Worm (Caenorhabditis elegans) whole organism, L1 larva: ENCODE data around the gene C40H1.7.

Experiments used
- C04F5.9 ChIP-seq: sonication (generic microtip); optimal IDR thresholded peaks from 2 replicates; lab custom pipeline; 2016; ENCODE audit warnings: missing genetic modification characterization, missing compliant biosample characterization
- C34B4.2 ChIP-seq: sonication (generic microtip); optimal IDR thresholded peaks from 2 replicates; lab custom pipeline; 2017; ENCODE audit warnings: mild to moderate bottlenecking, missing genetic modification characterization, missing compliant biosample characterization
- Y116A8C.19 ChIP-seq: sonication (generic microtip); optimal IDR thresholded peaks from 2 replicates; lab custom pipeline; 2016; ENCODE audit warnings: missing compliant biosample characterization, missing genetic modification characterization, borderline replicate concordance
- aha-1 ChIP-seq: fragments of 150-350 bp; optimal IDR thresholded peaks from 2 replicates; lab custom pipeline; 2014; ENCODE audit warnings: missing biosample characterization, missing genetic modification characterization
- alr-1 ChIP-seq: fragments of 200-800 bp; sonication (Bioruptor generic); optimal IDR thresholded peaks from 2 replicates; lab custom pipeline; 2018; ENCODE audit warnings: borderline replicate concordance, mild to moderate bottlenecking, missing genetic modification characterization, missing compliant biosample characterization
- aly-2 ChIP-seq: fragments of 150-350 bp; optimal IDR thresholded peaks from 2 replicates; lab custom pipeline; 2014; ENCODE audit warnings: missing biosample characterization, missing genetic modification characterization
- ama-1 ChIP-seq: fragments of 150-350 bp; optimal IDR thresholded peaks from 2 replicates; lab custom pipeline; 2014
- blmp-1 ChIP-seq: fragments of 150-350 bp; optimal IDR thresholded peaks from 2 replicates; lab custom pipeline; 2014; ENCODE audit warnings: missing biosample characterization, missing genetic modification characterization
- ceh-63 ChIP-seq: fragments of 200-800 bp; sonication (Bioruptor generic); optimal IDR thresholded peaks from 2 replicates; lab custom pipeline; 2018; ENCODE audit warnings: mild to moderate bottlenecking, missing genetic modification characterization, missing compliant biosample characterization
- ceh-82 ChIP-seq, 3 experiments: fragments of 150-350 bp in 1 of 3; sonication (generic microtip) in 2 of 3; optimal IDR thresholded peaks; 2 replicates each; lab custom pipeline; 2014 to 2017; ENCODE audit warnings: missing biosample characterization in 3 of 3, missing genetic modification characterization in 3 of 3
- dpl-1 ChIP-seq, 3 experiments: fragments of 150-350 bp in 2 of 3; sonication (generic microtip) in 1 of 3; optimal IDR thresholded peaks; 2 replicates each; lab custom pipeline; 2014 to 2017; ENCODE audit warnings: missing biosample characterization in 3 of 3, missing genetic modification characterization in 3 of 3, missing genetic modification reagents in 3 of 3
- efl-1 ChIP-seq, 4 experiments: fragments of 150-350 bp; optimal IDR thresholded peaks in 3 of 4; peaks in 1 of 4; 1 replicate in 1 of 4; 2 replicates in 3 of 4; lab custom pipeline; 2014; ENCODE audit warnings: missing biosample characterization in 2 of 4, missing genetic modification characterization in 2 of 4, missing genetic modification reagents in 2 of 4
- egl-13 ChIP-seq: sonication (generic microtip); optimal IDR thresholded peaks from 2 replicates; lab custom pipeline; 2016; ENCODE audit warnings: missing genotype, missing genetic modification reagents, missing genetic modification characterization, missing compliant biosample characterization
- egl-27 ChIP-seq, 2 experiments: fragments of 150-350 bp in 1 of 2; sonication (generic microtip); optimal IDR thresholded peaks; 3 replicates each; lab custom pipeline; 2017 to 2018; ENCODE audit warnings: missing biosample characterization in 2 of 2, missing genetic modification characterization in 2 of 2, missing genetic modification reagents in 2 of 2
- elt-2 ChIP-seq: sonication (generic microtip); optimal IDR thresholded peaks from 2 replicates; lab custom pipeline; 2016; ENCODE audit warnings: missing genetic modification characterization, mild to moderate bottlenecking, inconsistent platforms, missing compliant biosample characterization, missing genetic modification reagents
- elt-3 ChIP-seq, 6 experiments: fragments of 150-350 bp in 1 of 6; sonication (generic microtip); optimal IDR thresholded peaks; 2 replicates each; lab custom pipeline; 2017 to 2018; ENCODE audit warnings: missing biosample characterization in 6 of 6, missing genetic modification characterization in 6 of 6, inconsistent platforms in 1 of 6
- fkh-4 ChIP-seq: sonication (generic microtip); optimal IDR thresholded peaks from 2 replicates; lab custom pipeline; 2016; ENCODE audit warnings: missing compliant biosample characterization, missing genetic modification characterization, borderline replicate concordance
- hlh-17 ChIP-seq: fragments of 200-800 bp; sonication (Bioruptor generic); optimal IDR thresholded peaks from 2 replicates; lab custom pipeline; 2018; ENCODE audit warnings: missing genetic modification characterization, mild to moderate bottlenecking, missing compliant biosample characterization, moderate library complexity, borderline replicate concordance
- hlh-4 ChIP-seq: sonication (generic microtip); optimal IDR thresholded peaks from 2 replicates; lab custom pipeline; 2016; ENCODE audit warnings: mild to moderate bottlenecking, missing genetic modification characterization, missing compliant biosample characterization
- hpl-2 ChIP-seq: fragments of 150-350 bp; optimal IDR thresholded peaks from 2 replicates; lab custom pipeline; 2014; ENCODE audit warnings: missing biosample characterization, missing genetic modification reagents, missing genetic modification characterization
- lin-15B ChIP-seq: fragments of 150-350 bp; sonication (generic microtip); optimal IDR thresholded peaks from 3 replicates; lab custom pipeline; 2014; ENCODE audit warnings: missing biosample characterization, missing genetic modification characterization
- lsy-2 ChIP-seq, 2 experiments: fragments of 150-350 bp; optimal IDR thresholded peaks; 2 replicates each; lab custom pipeline; 2014; ENCODE audit warnings: missing biosample characterization in 2 of 2, missing genetic modification characterization in 2 of 2
- mdl-1 ChIP-seq, 2 experiments: fragments of 150-350 bp; optimal IDR thresholded peaks; 2 replicates each; lab custom pipeline; 2014 to 2017; ENCODE audit warnings: missing biosample characterization in 2 of 2, missing genetic modification characterization in 2 of 2, inconsistent platforms in 1 of 2
- mep-1 ChIP-seq: fragments of 150-350 bp; optimal IDR thresholded peaks from 2 replicates; lab custom pipeline; 2014; ENCODE audit warnings: missing biosample characterization, missing genetic modification characterization
- nhr-11 ChIP-seq: fragments of 150-350 bp; optimal IDR thresholded peaks from 2 replicates; lab custom pipeline; 2014; ENCODE audit warnings: missing biosample characterization, missing genetic modification characterization
- nhr-20 ChIP-seq: sonication (generic microtip); optimal IDR thresholded peaks from 2 replicates; lab custom pipeline; 2016; ENCODE audit warnings: mild to moderate bottlenecking, missing genetic modification characterization, missing compliant biosample characterization
- nhr-237 ChIP-seq: fragments of 150-350 bp; optimal IDR thresholded peaks from 2 replicates; lab custom pipeline; 2014; ENCODE audit warnings: missing biosample characterization, missing genetic modification characterization
- nhr-76 ChIP-seq: sonication (generic microtip); optimal IDR thresholded peaks from 2 replicates; lab custom pipeline; 2017; ENCODE audit warnings: missing biosample characterization, missing genetic modification characterization
- nhr-84 ChIP-seq: sonication (generic microtip); optimal IDR thresholded peaks from 2 replicates; lab custom pipeline; 2017; ENCODE audit warnings: missing biosample characterization, missing genetic modification characterization
- pax-3 ChIP-seq: fragments of 200-800 bp; sonication (Bioruptor generic); optimal IDR thresholded peaks from 2 replicates; lab custom pipeline; 2018; ENCODE audit warnings: mild to moderate bottlenecking, missing genetic modification characterization, moderate library complexity, missing compliant biosample characterization
- pqm-1 ChIP-seq: sonication (generic microtip); optimal IDR thresholded peaks from 3 replicates; lab custom pipeline; 2017; ENCODE audit warnings: missing biosample characterization, missing genetic modification characterization
- rnt-1 ChIP-seq: sonication (generic microtip); optimal IDR thresholded peaks from 2 replicates; lab custom pipeline; 2016; ENCODE audit warnings: mild to moderate bottlenecking, missing genetic modification characterization, moderate library complexity, missing compliant biosample characterization
- skn-1 ChIP-seq: fragments of 150-350 bp; optimal IDR thresholded peaks from 2 replicates; lab custom pipeline; 2014; ENCODE audit warnings: missing biosample characterization, missing genetic modification characterization
- snpc-4 ChIP-seq: fragments of 150-350 bp; optimal IDR thresholded peaks from 2 replicates; lab custom pipeline; 2014; ENCODE audit warnings: missing biosample characterization, missing genetic modification characterization
- sox-4 ChIP-seq: sonication (generic microtip); optimal IDR thresholded peaks from 2 replicates; lab custom pipeline; 2016; ENCODE audit warnings: missing genetic modification characterization, missing compliant biosample characterization
- sptf-1 ChIP-seq: fragments of 150-350 bp; optimal IDR thresholded peaks from 2 replicates; lab custom pipeline; 2014; ENCODE audit warnings: missing biosample characterization, missing genetic modification characterization
- swsn-7 ChIP-seq: sonication (generic microtip); optimal IDR thresholded peaks from 2 replicates; lab custom pipeline; 2016; ENCODE audit warnings: missing genetic modification characterization, missing compliant biosample characterization
- unc-130 ChIP-seq: fragments of 150-350 bp; optimal IDR thresholded peaks from 2 replicates; lab custom pipeline; 2017; ENCODE audit warnings: missing biosample characterization, missing genetic modification characterization, inconsistent platforms
- unc-98 ChIP-seq: fragments of 200-800 bp; sonication (Bioruptor generic); IDR thresholded peaks from 2 replicates; pipeline ENCODE4 v1.3.6; 2022; ENCODE audit warnings: missing genetic modification characterization, missing compliant biosample characterization

Gene C40H1.7

DNA sequence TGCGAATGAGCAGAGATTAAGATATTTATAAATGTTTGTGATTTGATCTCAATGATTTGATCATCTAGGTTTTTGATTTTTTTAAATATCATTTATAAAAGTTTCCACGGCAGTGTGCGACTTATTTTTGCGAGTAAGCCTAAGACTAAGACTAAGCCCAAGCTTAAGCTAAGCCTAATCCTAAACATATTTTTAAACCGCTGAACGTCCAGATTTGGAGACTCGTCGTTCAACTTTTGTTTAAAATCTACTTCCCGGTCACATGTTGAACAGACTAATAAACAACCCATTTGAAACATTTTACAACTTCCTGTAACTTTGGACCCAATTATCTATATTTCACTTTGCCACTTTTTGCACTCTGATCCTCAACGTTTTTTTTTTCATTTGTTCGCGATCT lies 34.2 kb downstream of the C40H1.7 start, which contains the start of gene K04H4.5:
TSS of gene K04H4.5 (plus strand) at position 301 of the 400 bp plus-strand sequence.
- TF ChIP-seq C04F5.9 (no peak), ceh-63 (no peak), aly-2 (tag; lab: Kevin White, UChicago) (no peak), sox-4 (tag; lab: Kevin White, UChicago) (no peak), aha-1 (tag; lab: Kevin White, UChicago) (no peak), skn-1 (tag; lab: Kevin White, UChicago) (no peak), mep-1 (tag; lab: Kevin White, UChicago) (no peak), nhr-11 (tag; lab: Kevin White, UChicago) (no peak), nhr-237 (tag; lab: Kevin White, UChicago) (no peak), swsn-7 (tag; lab: Kevin White, UChicago) (no peak), lsy-2 (tag; optimal IDR thresholded peaks at IDR 0.05; lab: Kevin White, UChicago) (no peak)

DNA sequence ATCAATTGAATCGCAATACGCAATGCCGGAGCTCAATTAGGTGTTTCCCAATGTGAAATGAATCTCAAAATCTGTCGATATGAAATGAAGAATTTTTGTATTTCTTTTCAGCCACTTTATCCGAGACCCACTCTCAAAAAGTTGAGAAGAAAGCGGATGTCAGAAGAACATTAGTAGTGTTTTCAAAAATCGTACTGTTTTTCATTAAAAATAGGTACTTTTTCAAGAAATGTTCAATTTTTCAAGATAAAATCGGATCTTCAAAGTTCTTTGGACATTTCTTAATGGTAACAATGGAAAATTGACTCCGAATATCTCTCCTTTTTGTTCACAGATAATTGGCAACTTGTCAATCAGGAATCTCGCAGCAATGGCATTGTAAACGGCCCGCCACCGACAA lies 36.4 kb downstream of the C40H1.7 start, which contains the start of gene flp-25:
TSS of gene flp-25 (plus strand) at position 301 of the 400 bp plus-strand sequence.
- no peak for TF ChIP-seq mep-1 (tag; lab: Kevin White, UChicago)
- TF ChIP-seq blmp-1 (tag; lab: Kevin White, UChicago): no peak
- no peak for TF ChIP-seq snpc-4 (tag; lab: Kevin White, UChicago)
- TF ChIP-seq alr-1 (tag; lab: Kevin White, UChicago): no peak
- no peak for TF ChIP-seq mdl-1 (tag; optimal IDR thresholded peaks at IDR 0.05; lab: Kevin White, UChicago)
- no peak for TF ChIP-seq nhr-11 (tag; lab: Kevin White, UChicago)
- TF ChIP-seq hlh-4 (tag; lab: Kevin White, UChicago): no peak
- no peak for TF ChIP-seq C34B4.2
- no peak for TF ChIP-seq ceh-82 (tag; optimal IDR thresholded peaks at IDR 0.05; lab: Kevin White, UChicago)
- no peak for TF ChIP-seq hlh-17 (GFP tag; lab: Kevin White, UChicago)
- no peak for TF ChIP-seq efl-1 (optimal IDR thresholded peaks at IDR 0.05; lab: Kevin White, UChicago)
- TF ChIP-seq efl-1 (GFP tag; optimal IDR thresholded peaks at IDR 0.05 in 1 of 2; lab: Kevin White, UChicago): no peak
- TF ChIP-seq egl-27 (tag; optimal IDR thresholded peaks at IDR 0.05; lab: Kevin White, UChicago): no peak
- no peak for TF ChIP-seq fkh-4
- no peak for TF ChIP-seq elt-3 (tag; optimal IDR thresholded peaks at IDR 0.05; lab: Kevin White, UChicago)
- no peak for TF ChIP-seq hpl-2 (GFP tag; lab: Kevin White, UChicago)

DNA sequence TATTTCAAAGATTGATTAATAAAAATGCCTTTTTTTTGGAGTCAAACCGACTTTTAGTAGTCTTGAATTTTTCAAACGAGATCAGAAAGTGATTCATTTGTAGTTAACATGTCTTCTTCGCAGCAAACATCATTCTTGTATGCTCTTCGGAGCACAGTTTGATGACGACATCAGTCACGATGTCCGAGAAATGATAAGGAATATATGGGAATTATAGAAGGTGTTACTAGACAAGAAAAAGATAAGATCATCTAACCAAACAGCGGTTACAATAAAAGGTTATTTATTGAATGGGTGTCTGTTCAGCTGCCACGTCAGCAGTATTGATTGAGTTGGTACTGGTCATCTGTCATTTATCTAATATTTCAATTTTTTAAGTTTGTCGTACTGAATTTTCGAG lies 41.6 kb downstream of the C40H1.7 start:
- TF ChIP-seq efl-1 (optimal IDR thresholded peaks at IDR 0.05; lab: Kevin White, UChicago): no peak
- TF ChIP-seq efl-1 (GFP tag; optimal IDR thresholded peaks at IDR 0.05 in 1 of 2; lab: Kevin White, UChicago): peak in 1 of 2 experiments; percentile 28
- no peak for TF ChIP-seq sptf-1 (tag; lab: Kevin White, UChicago)
- TF ChIP-seq nhr-20 (tag; lab: Kevin White, UChicago): no peak
- TF ChIP-seq C34B4.2: no peak
- TF ChIP-seq pax-3 (tag; lab: Kevin White, UChicago): no peak
- no peak for TF ChIP-seq ceh-63
- peak; percentile 27 for TF ChIP-seq elt-2
- no peak for TF ChIP-seq dpl-1 (GFP tag; optimal IDR thresholded peaks at IDR 0.05; lab: Kevin White, UChicago)
- TF ChIP-seq nhr-84 (tag; lab: Kevin White, UChicago): no peak
- no peak for TF ChIP-seq pqm-1
- TF ChIP-seq Y116A8C.19 (tag; lab: Kevin White, UChicago): no peak
- no peak for TF ChIP-seq lin-15B
- no peak for TF ChIP-seq unc-130
- TF ChIP-seq nhr-76: no peak
- no peak for TF ChIP-seq ama-1
- no peak for TF ChIP-seq unc-98 (GFP tag; lab: Robert Waterston, UW)
- no peak for TF ChIP-seq egl-13 (tag; lab: Kevin White, UChicago)
- no peak for TF ChIP-seq rnt-1 (tag; lab: Kevin White, UChicago)
- TF ChIP-seq, all 84 proteins: peak for 2
